Worm (Caenorhabditis elegans) whole organism, L1 larva: ENCODE measurements around the gene ttr-43.

ENCODE experiments used
- C16A3.4 ChIP-seq: fragments of 150-350 bp; optimal IDR thresholded peaks from 2 replicates; lab custom pipeline; 2014; ENCODE audit warnings: missing biosample characterization, missing genetic modification characterization
- C34B4.2 ChIP-seq: sonication (generic microtip); optimal IDR thresholded peaks from 2 replicates; lab custom pipeline; 2017; ENCODE audit warnings: mild to moderate bottlenecking, missing genetic modification characterization, missing compliant biosample characterization
- aha-1 ChIP-seq: fragments of 150-350 bp; optimal IDR thresholded peaks from 2 replicates; lab custom pipeline; 2014; ENCODE audit warnings: missing biosample characterization, missing genetic modification characterization
- alr-1 ChIP-seq: fragments of 200-800 bp; sonication (Bioruptor generic); optimal IDR thresholded peaks from 2 replicates; lab custom pipeline; 2018; ENCODE audit warnings: borderline replicate concordance, mild to moderate bottlenecking, missing genetic modification characterization, missing compliant biosample characterization
- aly-2 ChIP-seq: fragments of 150-350 bp; optimal IDR thresholded peaks from 2 replicates; lab custom pipeline; 2014; ENCODE audit warnings: missing biosample characterization, missing genetic modification characterization
- blmp-1 ChIP-seq: fragments of 150-350 bp; optimal IDR thresholded peaks from 2 replicates; lab custom pipeline; 2014; ENCODE audit warnings: missing biosample characterization, missing genetic modification characterization
- ceh-8 ChIP-seq: fragments of 200-800 bp; sonication (Bioruptor generic); optimal IDR thresholded peaks from 2 replicates; lab custom pipeline; 2018; ENCODE audit warnings: mild to moderate bottlenecking, missing genetic modification characterization, moderate library complexity, missing compliant biosample characterization
- ceh-90 ChIP-seq: sonication (generic microtip); optimal IDR thresholded peaks from 2 replicates; lab custom pipeline; 2016; ENCODE audit warnings: missing genetic modification characterization, missing compliant biosample characterization
- ces-1 ChIP-seq: fragments of 150-350 bp; optimal IDR thresholded peaks from 2 replicates; lab custom pipeline; 2014; ENCODE audit warnings: missing biosample characterization, missing genetic modification reagents, missing genetic modification characterization
- dpl-1 ChIP-seq, 3 experiments: fragments of 150-350 bp in 2 of 3; sonication (generic microtip) in 1 of 3; optimal IDR thresholded peaks; 2 replicates each; lab custom pipeline; 2014 to 2017; ENCODE audit warnings: missing biosample characterization in 3 of 3, missing genetic modification characterization in 3 of 3, missing genetic modification reagents in 3 of 3
- efl-1 ChIP-seq, 4 experiments: fragments of 150-350 bp; optimal IDR thresholded peaks in 3 of 4; peaks in 1 of 4; 1 replicate in 1 of 4; 2 replicates in 3 of 4; lab custom pipeline; 2014; ENCODE audit warnings: missing biosample characterization in 2 of 4, missing genetic modification characterization in 2 of 4, missing genetic modification reagents in 2 of 4
- efl-3 ChIP-seq: fragments of 200-800 bp; sonication (Bioruptor generic); optimal IDR thresholded peaks from 2 replicates; lab custom pipeline; 2018; ENCODE audit warnings: mild to moderate bottlenecking, missing genetic modification characterization, missing compliant biosample characterization
- egl-13 ChIP-seq: sonication (generic microtip); optimal IDR thresholded peaks from 2 replicates; lab custom pipeline; 2016; ENCODE audit warnings: missing genotype, missing genetic modification reagents, missing genetic modification characterization, missing compliant biosample characterization
- elt-3 ChIP-seq, 6 experiments: fragments of 150-350 bp in 1 of 6; sonication (generic microtip); optimal IDR thresholded peaks; 2 replicates each; lab custom pipeline; 2017 to 2018; ENCODE audit warnings: missing biosample characterization in 6 of 6, missing genetic modification characterization in 6 of 6, inconsistent platforms in 1 of 6
- ets-5 ChIP-seq: fragments of 200-800 bp; sonication (Bioruptor generic); IDR thresholded peaks from 2 replicates; pipeline ENCODE4 v1.3.6; 2022; ENCODE audit warnings: missing genetic modification characterization, missing compliant biosample characterization
- fkh-10 ChIP-seq: sonication (generic microtip); optimal IDR thresholded peaks from 2 replicates; lab custom pipeline; 2017; ENCODE audit warnings: missing biosample characterization, missing genetic modification reagents, missing genetic modification characterization
- fkh-4 ChIP-seq: sonication (generic microtip); optimal IDR thresholded peaks from 2 replicates; lab custom pipeline; 2016; ENCODE audit warnings: missing compliant biosample characterization, missing genetic modification characterization, borderline replicate concordance
- fkh-8 ChIP-seq: sonication (generic microtip); optimal IDR thresholded peaks from 2 replicates; lab custom pipeline; 2016; ENCODE audit warnings: mild to moderate bottlenecking, missing genetic modification characterization, missing compliant biosample characterization
- fos-1 ChIP-seq: fragments of 150-350 bp; optimal IDR thresholded peaks from 2 replicates; lab custom pipeline; 2014; ENCODE audit warnings: missing biosample characterization, missing genetic modification characterization
- hlh-17 ChIP-seq: fragments of 200-800 bp; sonication (Bioruptor generic); optimal IDR thresholded peaks from 2 replicates; lab custom pipeline; 2018; ENCODE audit warnings: missing genetic modification characterization, mild to moderate bottlenecking, missing compliant biosample characterization, moderate library complexity, borderline replicate concordance
- hlh-4 ChIP-seq: sonication (generic microtip); optimal IDR thresholded peaks from 2 replicates; lab custom pipeline; 2016; ENCODE audit warnings: mild to moderate bottlenecking, missing genetic modification characterization, missing compliant biosample characterization
- hpl-2 ChIP-seq: fragments of 150-350 bp; optimal IDR thresholded peaks from 2 replicates; lab custom pipeline; 2014; ENCODE audit warnings: missing biosample characterization, missing genetic modification reagents, missing genetic modification characterization
- jun-1 ChIP-seq: fragments of 150-350 bp; optimal IDR thresholded peaks from 2 replicates; lab custom pipeline; 2014; ENCODE audit warnings: missing biosample characterization, missing genetic modification reagents, missing genetic modification characterization
- lin-15B ChIP-seq: fragments of 150-350 bp; sonication (generic microtip); optimal IDR thresholded peaks from 3 replicates; lab custom pipeline; 2014; ENCODE audit warnings: missing biosample characterization, missing genetic modification characterization
- mdl-1 ChIP-seq, 2 experiments: fragments of 150-350 bp; optimal IDR thresholded peaks; 2 replicates each; lab custom pipeline; 2014 to 2017; ENCODE audit warnings: missing biosample characterization in 2 of 2, missing genetic modification characterization in 2 of 2, inconsistent platforms in 1 of 2
- mef-2 ChIP-seq: fragments of 150-350 bp; optimal IDR thresholded peaks from 2 replicates; lab custom pipeline; 2014; ENCODE audit warnings: missing biosample characterization, missing genetic modification characterization
- mep-1 ChIP-seq: fragments of 150-350 bp; optimal IDR thresholded peaks from 2 replicates; lab custom pipeline; 2014; ENCODE audit warnings: missing biosample characterization, missing genetic modification characterization
- nhr-11 ChIP-seq: fragments of 150-350 bp; optimal IDR thresholded peaks from 2 replicates; lab custom pipeline; 2014; ENCODE audit warnings: missing biosample characterization, missing genetic modification characterization
- nhr-20 ChIP-seq: sonication (generic microtip); optimal IDR thresholded peaks from 2 replicates; lab custom pipeline; 2016; ENCODE audit warnings: mild to moderate bottlenecking, missing genetic modification characterization, missing compliant biosample characterization
- nhr-28 ChIP-seq: fragments of 150-350 bp; optimal IDR thresholded peaks from 2 replicates; lab custom pipeline; 2014; ENCODE audit warnings: missing biosample characterization, missing genetic modification characterization
- nhr-47 ChIP-seq: sonication (generic microtip); optimal IDR thresholded peaks from 2 replicates; lab custom pipeline; 2016; ENCODE audit warnings: mild to moderate bottlenecking, missing genetic modification characterization, moderate library complexity, missing compliant biosample characterization
- nhr-84 ChIP-seq: sonication (generic microtip); optimal IDR thresholded peaks from 2 replicates; lab custom pipeline; 2017; ENCODE audit warnings: missing biosample characterization, missing genetic modification characterization
- nhr-85 ChIP-seq: sonication (generic microtip); peaks from one replicate; lab custom pipeline; 2016; ENCODE audit warnings: missing genetic modification characterization, inconsistent platforms, missing compliant biosample characterization
- nhr-90 ChIP-seq: sonication (generic microtip); optimal IDR thresholded peaks from 2 replicates; lab custom pipeline; 2016; ENCODE audit warnings: mild to moderate bottlenecking, missing genetic modification characterization, missing compliant biosample characterization; ENCODE audit not compliant: poor library complexity
- pag-3 ChIP-seq: sonication (generic microtip); optimal IDR thresholded peaks from 2 replicates; lab custom pipeline; 2017; ENCODE audit warnings: missing genetic modification characterization, mild to moderate bottlenecking, missing compliant biosample characterization, antibody characterized with exemption, borderline replicate concordance; ENCODE audit not compliant: insufficient read depth
- pqm-1 ChIP-seq: sonication (generic microtip); optimal IDR thresholded peaks from 3 replicates; lab custom pipeline; 2017; ENCODE audit warnings: missing biosample characterization, missing genetic modification characterization
- skn-1 ChIP-seq: fragments of 150-350 bp; optimal IDR thresholded peaks from 2 replicates; lab custom pipeline; 2014; ENCODE audit warnings: missing biosample characterization, missing genetic modification characterization
- snpc-4 ChIP-seq: fragments of 150-350 bp; optimal IDR thresholded peaks from 2 replicates; lab custom pipeline; 2014; ENCODE audit warnings: missing biosample characterization, missing genetic modification characterization
- snu-23 ChIP-seq: sonication (generic microtip); optimal IDR thresholded peaks from 2 replicates; lab custom pipeline; 2016; ENCODE audit warnings: missing genetic modification characterization, missing compliant biosample characterization
- sox-4 ChIP-seq: sonication (generic microtip); optimal IDR thresholded peaks from 2 replicates; lab custom pipeline; 2016; ENCODE audit warnings: missing genetic modification characterization, missing compliant biosample characterization
- sptf-1 ChIP-seq: fragments of 150-350 bp; optimal IDR thresholded peaks from 2 replicates; lab custom pipeline; 2014; ENCODE audit warnings: missing biosample characterization, missing genetic modification characterization
- sup-37 ChIP-seq: fragments of 200-800 bp; sonication (Bioruptor generic); optimal IDR thresholded peaks from 2 replicates; lab custom pipeline; 2018; ENCODE audit warnings: mild to moderate bottlenecking, missing genetic modification characterization, missing compliant biosample characterization
- swsn-7 ChIP-seq: sonication (generic microtip); optimal IDR thresholded peaks from 2 replicates; lab custom pipeline; 2016; ENCODE audit warnings: missing genetic modification characterization, missing compliant biosample characterization
- tlp-1 ChIP-seq: fragments of 150-350 bp; optimal IDR thresholded peaks from 2 replicates; lab custom pipeline; 2014; ENCODE audit warnings: missing biosample characterization, missing genetic modification characterization
- unc-130 ChIP-seq: fragments of 150-350 bp; optimal IDR thresholded peaks from 2 replicates; lab custom pipeline; 2017; ENCODE audit warnings: missing biosample characterization, missing genetic modification characterization, inconsistent platforms
- unc-62 ChIP-seq: fragments of 150-350 bp; optimal IDR thresholded peaks from 2 replicates; lab custom pipeline; 2014; ENCODE audit warnings: missing biosample characterization, missing genetic modification reagents, missing genetic modification characterization
- unc-98 ChIP-seq: fragments of 200-800 bp; sonication (Bioruptor generic); IDR thresholded peaks from 2 replicates; pipeline ENCODE4 v1.3.6; 2022; ENCODE audit warnings: missing genetic modification characterization, missing compliant biosample characterization
- xbp-1 ChIP-seq: sonication (generic microtip); optimal IDR thresholded peaks from 2 replicates; lab custom pipeline; 2016; ENCODE audit warnings: missing genetic modification characterization, missing compliant biosample characterization
- zag-1 ChIP-seq: fragments of 150-350 bp; optimal IDR thresholded peaks from 2 replicates; lab custom pipeline; 2014; ENCODE audit warnings: missing biosample characterization, missing genetic modification characterization
- zip-4 ChIP-seq: fragments of 200-800 bp; sonication (Bioruptor generic); optimal IDR thresholded peaks from 2 replicates; lab custom pipeline; 2018; ENCODE audit warnings: mild to moderate bottlenecking, missing genetic modification characterization, moderate library complexity, missing compliant biosample characterization
- ztf-11 ChIP-seq, 2 experiments: sonication (generic microtip); optimal IDR thresholded peaks; 2 replicates each; lab custom pipeline; 2016 to 2017; ENCODE audit warnings: missing genetic modification characterization in 2 of 2, missing biosample characterization in 1 of 2, missing compliant biosample characterization in 1 of 2

The ttr-43 gene

ce11 chrV:12551638-12552478, 38.6 kb downstream of the ttr-43 start (continued):
- TF ChIP-seq aha-1 (tag; lab: Kevin White, UChicago) (no peak), unc-130 (tag; lab: Kevin White, UChicago) (peak; percentile 85), swsn-7 (tag; lab: Kevin White, UChicago) (no peak), tlp-1 (tag; lab: Kevin White, UChicago) (no peak), nhr-28 (tag; lab: Kevin White, UChicago) (no peak), hlh-17 (GFP tag; lab: Kevin White, UChicago) (no peak), snpc-4 (no peak), fkh-10 (GFP tag; lab: Kevin White, UChicago) (no peak), nhr-20 (tag; lab: Kevin White, UChicago) (peak; percentile 41), mdl-1 (tag; optimal IDR thresholded peaks at IDR 0.05; lab: Kevin White, UChicago) (no peak), xbp-1 (no peak), efl-3 (GFP tag; lab: Kevin White, UChicago) (no peak), ces-1 (no peak), mep-1 (peak; percentile 14), nhr-90 (tag; lab: Kevin White, UChicago) (peak; percentile 49), C16A3.4 (tag; lab: Kevin White, UChicago) (peak; percentile 41), skn-1 (tag; lab: Kevin White, UChicago) (no peak), snu-23 (peak; percentile 20), sox-4 (tag; lab: Kevin White, UChicago) (no peak), hpl-2 (no peak), ceh-8 (GFP tag; lab: Kevin White, UChicago) (no peak), nhr-85 (tag; lab: Kevin White, UChicago) (peak; percentile 94), fkh-4 (tag; lab: Kevin White, UChicago) (no peak), nhr-84 (tag; lab: Kevin White, UChicago) (no peak), nhr-11 (tag; lab: Kevin White, UChicago) (no peak), C34B4.2 (tag; lab: Kevin White, UChicago) (no peak), pag-3 (no peak), efl-1 (optimal IDR thresholded peaks at IDR 0.05; lab: Kevin White, UChicago) (no peak), efl-1 (GFP tag; optimal IDR thresholded peaks at IDR 0.05 in 1 of 2; lab: Kevin White, UChicago) (peak in 1 of 2 experiments; percentile 91), lin-15B (tag; lab: Kevin White, UChicago) (no peak), blmp-1 (peak; percentile 40), jun-1 (tag; lab: Kevin White, UChicago) (peak; percentile 31), zag-1 (tag; lab: Kevin White, UChicago) (no peak), sup-37 (no peak), zip-4 (GFP tag; lab: Kevin White, UChicago) (no peak), egl-13 (no peak), unc-98 (GFP tag; lab: Robert Waterston, UW) (no peak), dpl-1 (GFP tag; optimal IDR thresholded peaks at IDR 0.05; lab: Kevin White, UChicago) (peak in 1 of 3 experiments; percentile 5), ets-5 (no peak), elt-3 (tag; optimal IDR thresholded peaks at IDR 0.05; lab: Kevin White, UChicago) (peak in 5 of 6 experiments; percentile 34 to 72 (median 55)), fkh-8 (tag; lab: Kevin White, UChicago) (no peak), nhr-47 (tag; lab: Kevin White, UChicago) (peak; percentile 31), fos-1 (no peak), mef-2 (no peak), aly-2 (tag; lab: Kevin White, UChicago) (peak; percentile 81), sptf-1 (tag; lab: Kevin White, UChicago) (no peak), unc-62 (GFP tag; lab: Kevin White, UChicago) (no peak), ceh-90 (tag; lab: Kevin White, UChicago) (no peak), hlh-4 (tag; lab: Kevin White, UChicago) (no peak), pqm-1 (tag; lab: Kevin White, UChicago) (no peak), alr-1 (no peak), ztf-11 (tag; optimal IDR thresholded peaks at IDR 0.05; lab: Kevin White, UChicago) (no peak)
